Fruit fly (Drosophila melanogaster) whole organism, adult: ENCODE data around the gene GABA-B-R3.

Source experiments
- CG11617 ChIP-seq: fragments of 200-800 bp; sonication (Bioruptor generic); optimal IDR thresholded peaks from 2 replicates; lab custom pipeline; 2017; ENCODE audit warnings: mild to moderate bottlenecking, missing biosample characterization, missing genetic modification reagents, missing genetic modification characterization
- CG12768 ChIP-seq: fragments of 200-800 bp; sonication (Bioruptor generic); optimal IDR thresholded peaks from 2 replicates; lab custom pipeline; 2017; ENCODE audit warnings: missing biosample characterization, missing genetic modification characterization, mild to moderate bottlenecking, moderate library complexity, missing genetic modification reagents
- CG14711 ChIP-seq: fragments of 200-800 bp; sonication (Bioruptor generic); optimal IDR thresholded peaks from 2 replicates; lab custom pipeline; 2018; ENCODE audit warnings: missing biosample characterization, mild to moderate bottlenecking, missing genetic modification characterization, moderate library complexity
- CG1620 ChIP-seq: fragments of 200-800 bp; sonication (Bioruptor generic); optimal IDR thresholded peaks from 2 replicates; lab custom pipeline; 2016; ENCODE audit warnings: missing biosample characterization, missing genetic modification characterization
- CG33017 ChIP-seq: fragments of 200-800 bp; sonication (Bioruptor generic); optimal IDR thresholded peaks from 2 replicates; lab custom pipeline; 2018; ENCODE audit warnings: missing biosample characterization, mild to moderate bottlenecking, missing genetic modification characterization, moderate library complexity
- CG5204 ChIP-seq: fragments of 200-800 bp; sonication (Bioruptor generic); optimal IDR thresholded peaks from 2 replicates; lab custom pipeline; 2016; ENCODE audit warnings: missing biosample characterization, missing genetic modification characterization
- CG7045 ChIP-seq: fragments of 200-800 bp; sonication (Bioruptor generic); optimal IDR thresholded peaks from 2 replicates; lab custom pipeline; 2017; ENCODE audit warnings: missing biosample characterization, mild to moderate bottlenecking, missing genetic modification characterization
- CG7101 ChIP-seq: fragments of 200-800 bp; sonication (Bioruptor generic); optimal IDR thresholded peaks from 2 replicates; lab custom pipeline; 2018; ENCODE audit warnings: missing biosample characterization, mild to moderate bottlenecking, missing genetic modification characterization, moderate library complexity
- Clk ChIP-seq: fragments of 200-800 bp; sonication (Bioruptor generic); optimal IDR thresholded peaks from 2 replicates; lab custom pipeline; 2017; ENCODE audit warnings: missing biosample characterization, missing genetic modification characterization
- Crg-1 ChIP-seq: fragments of 200-800 bp; sonication (Bioruptor generic); optimal IDR thresholded peaks from 2 replicates; lab custom pipeline; 2016; ENCODE audit warnings: missing biosample characterization, missing genetic modification characterization
- Hr96 ChIP-seq: fragments of 200-800 bp; sonication (Bioruptor generic); optimal IDR thresholded peaks from 2 replicates; lab custom pipeline; 2016; ENCODE audit warnings: missing biosample characterization, missing genetic modification characterization
- Mnt ChIP-seq: fragments of 200-800 bp; sonication (Bioruptor generic); optimal IDR thresholded peaks from 2 replicates; lab custom pipeline; 2016; ENCODE audit warnings: missing biosample characterization, mild to moderate bottlenecking, missing genetic modification characterization
- bab1 ChIP-seq: fragments of 200-800 bp; sonication (Bioruptor generic); optimal IDR thresholded peaks from 3 replicates; lab custom pipeline; 2019; ENCODE audit warnings: missing biosample characterization, mild to moderate bottlenecking, missing genetic modification characterization, moderate library complexity
- cic ChIP-seq: fragments of 200-800 bp; sonication (Bioruptor generic); optimal IDR thresholded peaks from 2 replicates; lab custom pipeline; 2017; ENCODE audit warnings: missing biosample characterization, mild to moderate bottlenecking, missing genetic modification characterization, moderate library complexity
- cnc ChIP-seq, 2 experiments: fragments of >200 bp; optimal IDR thresholded peaks; 2 replicates each; lab custom pipeline; 2017
- kay ChIP-seq: fragments of 200-800 bp; sonication (Bioruptor generic); peaks from one replicate; lab custom pipeline; 2016; ENCODE audit warnings: missing biosample characterization, missing genetic modification characterization, borderline replicate concordance
- ovo ChIP-seq: fragments of 200-800 bp; sonication (Bioruptor generic); optimal IDR thresholded peaks from 2 replicates; lab custom pipeline; 2016; ENCODE audit warnings: missing biosample characterization, missing genetic modification characterization
- pad ChIP-seq: fragments of 200-800 bp; sonication (Bioruptor generic); optimal IDR thresholded peaks from 3 replicates; lab custom pipeline; 2017; ENCODE audit warnings: missing biosample characterization, missing genetic modification characterization, mild to moderate bottlenecking, moderate library complexity, missing genetic modification reagents
- tj ChIP-seq: fragments of 200-800 bp; sonication (Bioruptor generic); optimal IDR thresholded peaks from 3 replicates; lab custom pipeline; 2017; ENCODE audit warnings: missing biosample characterization, mild to moderate bottlenecking, missing genetic modification characterization, moderate library complexity
- toe ChIP-seq: fragments of 200-800 bp; sonication (Bioruptor generic); optimal IDR thresholded peaks from 2 replicates; lab custom pipeline; 2016; ENCODE audit warnings: missing biosample characterization, missing genetic modification characterization

GABA-B-R3 gene

DNA sequence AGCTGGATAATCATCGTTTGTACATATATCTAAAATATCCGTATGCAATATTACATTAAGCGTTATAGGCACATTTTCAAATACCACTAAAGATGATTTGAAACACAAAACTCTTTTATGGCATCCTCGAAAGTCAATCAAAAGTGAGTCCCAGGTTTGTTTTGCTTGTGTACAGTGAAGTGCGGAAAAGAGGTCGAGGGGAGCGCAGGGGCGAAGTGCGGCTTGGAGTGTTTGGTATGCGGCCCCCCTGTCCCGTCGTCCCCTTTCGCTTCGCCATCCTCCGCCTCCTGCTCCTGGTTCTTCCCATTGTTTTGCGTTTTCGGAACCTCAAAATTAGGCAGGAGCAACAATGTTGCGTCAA lies 34.3 kb upstream of the GABA-B-R3 start:
- TF ChIP-seq CG7045 (GFP tag; lab: Kevin White, UChicago) (no peak), CG5204 (GFP tag; lab: Kevin White, UChicago) (no peak), CG1620 (GFP tag; lab: Kevin White, UChicago) (no peak), Hr96 (GFP tag; lab: Kevin White, UChicago) (no peak), CG11617 (GFP tag; lab: Kevin White, UChicago) (no peak), toe (GFP tag; lab: Kevin White, UChicago) (no peak)

DNA sequence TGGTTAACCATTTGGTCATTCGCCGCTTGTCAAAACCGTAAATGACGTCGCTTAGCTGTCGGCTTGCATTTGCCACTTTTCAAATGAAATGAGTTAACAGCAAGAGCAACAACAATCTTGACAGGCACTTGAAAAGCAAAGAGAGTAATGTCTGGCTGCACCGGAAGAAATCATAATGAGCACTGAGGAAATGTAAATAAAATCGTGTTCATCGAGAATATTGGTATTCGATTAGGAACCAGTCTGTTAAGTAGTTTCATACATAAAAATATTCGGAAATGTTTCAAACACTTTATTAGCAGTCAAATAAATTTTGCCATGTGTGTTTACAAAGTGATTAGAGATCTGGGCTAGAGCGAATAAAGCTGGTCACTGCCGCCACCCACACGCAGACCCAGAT lies 33.2 kb upstream of the GABA-B-R3 start:
- TF ChIP-seq CG12768 (no peak), cic (GFP tag; lab: Kevin White, UChicago) (no peak), CG7045 (GFP tag; lab: Kevin White, UChicago) (no peak), CG11617 (GFP tag; lab: Kevin White, UChicago) (no peak), tj (no peak), CG5204 (GFP tag; lab: Kevin White, UChicago) (no peak), Clk (GFP tag; lab: Kevin White, UChicago) (no peak), CG1620 (GFP tag; lab: Kevin White, UChicago) (no peak), toe (GFP tag; lab: Kevin White, UChicago) (no peak), CG14711 (tag; lab: Kevin White, UChicago) (no peak), CG33017 (tag; lab: Kevin White, UChicago) (no peak), kay (GFP tag; lab: Kevin White, UChicago) (no peak), Mnt (GFP tag; lab: Kevin White, UChicago) (no peak), cnc (optimal IDR thresholded peaks at IDR 0.05; lab: Kevin White, UChicago) (no peak)

DNA sequence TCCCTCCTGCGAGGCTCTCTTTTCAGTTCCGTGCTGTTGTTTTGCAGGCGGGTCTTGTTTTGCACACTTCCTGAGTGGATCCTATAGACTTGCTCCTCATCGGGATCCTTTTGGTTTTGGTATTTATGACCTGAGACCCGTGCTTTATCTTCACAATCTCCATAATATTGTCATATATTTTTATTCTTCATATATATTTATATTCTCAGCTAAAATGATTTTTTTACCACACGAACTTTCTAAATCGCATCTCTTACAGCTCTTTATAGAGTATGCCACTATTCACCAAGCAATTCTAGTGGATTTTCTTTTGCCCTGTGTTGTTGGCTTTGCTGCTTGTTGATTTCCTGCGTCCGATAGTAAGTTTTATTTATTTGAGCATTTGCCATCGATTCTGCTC lies 32.0 kb upstream of the GABA-B-R3 start:
- TF ChIP-seq toe (GFP tag; lab: Kevin White, UChicago) (no peak), Crg-1 (GFP tag; lab: Kevin White, UChicago) (no peak), cic (GFP tag; lab: Kevin White, UChicago) (no peak), ovo (GFP tag; lab: Kevin White, UChicago) (no peak), CG14711 (tag; lab: Kevin White, UChicago) (no peak), bab1 (no peak), cnc (optimal IDR thresholded peaks at IDR 0.05; lab: Kevin White, UChicago) (no peak), Clk (GFP tag; lab: Kevin White, UChicago) (no peak), CG1620 (GFP tag; lab: Kevin White, UChicago) (no peak), pad (GFP tag; lab: Kevin White, UChicago) (no peak), CG7045 (GFP tag; lab: Kevin White, UChicago) (no peak), CG12768 (no peak)

DNA sequence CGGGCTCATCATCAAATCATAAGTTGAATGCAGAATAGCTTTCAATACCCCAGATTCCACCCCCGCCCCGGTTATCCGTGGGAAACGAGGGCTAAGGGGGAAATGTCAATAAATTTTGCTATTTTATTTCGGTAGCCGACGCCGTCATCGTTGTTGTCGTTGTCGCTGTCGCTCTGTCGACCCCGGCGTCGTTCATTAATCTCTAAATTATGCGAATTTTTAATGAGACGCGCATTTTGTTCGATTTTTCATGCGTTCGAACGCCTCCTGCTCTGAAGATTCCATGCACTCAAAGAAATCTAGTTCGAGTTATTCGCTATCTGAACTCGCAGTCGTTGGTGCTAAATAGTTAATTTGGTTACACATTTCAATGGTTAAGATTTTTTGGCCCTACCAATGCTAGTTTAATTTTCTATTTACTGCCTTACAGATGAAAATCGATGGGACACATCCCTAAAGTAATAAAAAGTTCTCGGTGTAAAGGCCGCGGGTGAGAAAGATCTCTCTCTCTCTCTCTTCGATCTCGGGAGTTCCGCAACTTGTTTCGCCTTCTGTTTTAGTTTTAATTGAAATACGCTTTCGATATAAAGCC lies 31.4 kb upstream of the GABA-B-R3 start:
- no peak for TF ChIP-seq toe (GFP tag; lab: Kevin White, UChicago)
- TF ChIP-seq Hr96 (GFP tag; lab: Kevin White, UChicago) = no peak
- no peak for TF ChIP-seq pad (GFP tag; lab: Kevin White, UChicago)

DNA sequence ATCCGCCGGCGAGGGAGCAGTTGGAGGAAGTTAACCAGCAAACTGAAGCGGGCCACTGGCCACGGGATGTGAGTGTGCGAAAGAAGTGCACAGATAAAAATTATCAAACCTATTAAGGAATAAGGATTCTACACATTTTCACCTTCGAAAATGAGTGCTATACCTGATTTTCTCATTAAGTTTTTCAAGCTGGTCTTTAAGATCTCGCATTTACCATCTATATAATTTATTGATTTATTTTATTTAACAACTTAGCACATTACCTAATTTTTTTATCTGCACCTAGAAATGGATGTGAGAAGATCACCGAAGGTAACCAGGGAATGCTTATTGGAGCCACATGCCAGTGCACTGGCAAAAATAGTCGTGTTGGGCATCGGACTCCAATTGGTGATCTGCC lies 28.0 kb upstream of the GABA-B-R3 start:
- TF ChIP-seq toe (GFP tag; lab: Kevin White, UChicago) (no peak), CG11617 (GFP tag; lab: Kevin White, UChicago) (no peak)

DNA sequence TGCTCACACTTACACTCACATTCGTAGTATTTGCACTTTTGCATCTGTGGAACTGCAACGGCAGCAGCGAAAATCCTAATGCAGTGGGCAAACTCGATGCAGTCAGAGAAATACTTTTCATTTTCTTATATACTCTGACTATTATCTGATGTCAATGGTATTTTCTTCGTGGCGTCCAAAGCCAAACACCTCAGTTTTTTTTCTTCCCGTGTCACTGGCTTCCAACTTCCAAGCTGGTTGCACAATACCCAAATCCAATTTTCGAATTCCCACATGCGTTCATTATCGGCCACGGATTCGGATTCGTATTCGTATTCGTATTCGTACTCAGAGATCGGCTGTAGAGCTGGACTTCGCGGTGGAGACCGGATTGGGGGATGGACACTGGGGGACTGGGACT lies 26.8 kb upstream of the GABA-B-R3 start:
- TF ChIP-seq Hr96 (GFP tag; lab: Kevin White, UChicago) (no peak), Crg-1 (GFP tag; lab: Kevin White, UChicago) (no peak), Mnt (GFP tag; lab: Kevin White, UChicago) (no peak), CG1620 (GFP tag; lab: Kevin White, UChicago) (no peak), cic (GFP tag; lab: Kevin White, UChicago) (no peak), CG12768 (no peak), CG7101 (tag; lab: Kevin White, UChicago) (no peak), CG11617 (GFP tag; lab: Kevin White, UChicago) (no peak), ovo (GFP tag; lab: Kevin White, UChicago) (no peak), bab1 (no peak), cnc (optimal IDR thresholded peaks at IDR 0.05; lab: Kevin White, UChicago) (no peak), CG7045 (GFP tag; lab: Kevin White, UChicago) (no peak), pad (GFP tag; lab: Kevin White, UChicago) (no peak), toe (GFP tag; lab: Kevin White, UChicago) (no peak), CG14711 (tag; lab: Kevin White, UChicago) (no peak), CG33017 (tag; lab: Kevin White, UChicago) (no peak), kay (GFP tag; lab: Kevin White, UChicago) (no peak)
